Worm (Caenorhabditis elegans): ENCODE measurements around the gene bath-9.

DNA sequence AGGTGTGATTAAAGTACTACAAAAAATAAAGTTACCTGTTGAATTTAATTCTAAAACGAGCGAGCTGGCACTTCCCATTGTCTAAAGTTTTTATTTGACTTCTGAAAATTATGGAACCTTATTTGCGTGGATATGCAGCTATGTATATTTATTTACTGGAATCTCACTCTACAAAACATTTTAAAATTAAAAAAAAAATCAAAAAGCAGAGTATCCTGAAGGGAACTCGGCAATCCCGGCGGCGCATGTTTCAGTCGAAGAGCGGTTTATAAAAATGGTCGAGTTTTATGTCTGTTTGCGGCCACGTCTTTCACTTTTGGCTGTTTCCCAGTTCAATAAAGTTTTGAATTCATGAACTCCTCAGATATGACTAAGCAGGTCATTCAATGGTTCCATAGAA is 39.9 kb upstream of the bath-9 start, which contains the start of gene F14D2.19:
- no peak for TF ChIP-seq B0336.3 (GFP tag; IDR thresholded peaks at IDR 0.05)
- TF ChIP-seq ztf-28 (GFP tag; IDR thresholded peaks at IDR 0.05), result no peak
- no peak for TF ChIP-seq nhr-90 (tag; optimal IDR thresholded peaks at IDR 0.05)
- no peak for TF ChIP-seq zim-3 (tag; optimal IDR thresholded peaks at IDR 0.05)
- no peak for TF ChIP-seq snpc-4 (GFP tag; optimal IDR thresholded peaks at IDR 0.05)
- no peak for TF ChIP-seq snpc-4 (tag; optimal IDR thresholded peaks at IDR 0.05)
- no peak for TF ChIP-seq tbx-9 (tag; optimal IDR thresholded peaks at IDR 0.05; ENCODE audit: borderline replicate concordance)
- TF ChIP-seq nfya-1 (tag; optimal IDR thresholded peaks at IDR 0.05; ENCODE audit: borderline replicate concordance, insufficient read depth), result no peak
- TF ChIP-seq ama-1 (optimal IDR thresholded peaks at IDR 0.05), result no peak
- TF ChIP-seq ama-1 (GFP tag; optimal IDR thresholded peaks at IDR 0.05), result no peak
- no peak for TF ChIP-seq hlh-26 (GFP tag; conservative IDR thresholded peaks at IDR 0.05)

Data from whole organism, young adult.